Worm (Caenorhabditis elegans) whole organism, early embryonic: ENCODE data around the gene dpy-10.

Source experiments
- B0310.2 ChIP-seq: sonication (generic microtip); optimal IDR thresholded peaks from 2 replicates; lab custom pipeline; 2016; ENCODE audit warnings: mild to moderate bottlenecking, missing genetic modification characterization, missing compliant biosample characterization
- F13C5.2 ChIP-seq: sonication (generic microtip); optimal IDR thresholded peaks from 2 replicates; lab custom pipeline; 2017; ENCODE audit warnings: mild to moderate bottlenecking, missing genetic modification characterization, inconsistent platforms, missing compliant biosample characterization
- aly-1 ChIP-seq: sonication (generic microtip); optimal IDR thresholded peaks from 2 replicates; lab custom pipeline; 2016; ENCODE audit warnings: missing genetic modification characterization, missing compliant biosample characterization
- ama-1 ChIP-seq: fragments of 150-350 bp; optimal IDR thresholded peaks from 2 replicates; lab custom pipeline; 2014
- ceh-13 ChIP-seq: fragments of 200-800 bp; sonication (Bioruptor generic); optimal IDR thresholded peaks from 2 replicates; lab custom pipeline; 2018; ENCODE audit warnings: mild to moderate bottlenecking, missing genetic modification characterization, missing compliant biosample characterization
- ceh-36 ChIP-seq: sonication (generic microtip); optimal IDR thresholded peaks from 2 replicates; lab custom pipeline; 2016; ENCODE audit warnings: missing genetic modification characterization, inconsistent platforms, missing compliant biosample characterization
- ets-7 ChIP-seq: sonication (generic microtip); optimal IDR thresholded peaks from 2 replicates; lab custom pipeline; 2016; ENCODE audit warnings: missing genotype, missing genetic modification characterization, missing compliant biosample characterization
- flt-1 ChIP-seq: fragments of 200-800 bp; sonication (Bioruptor generic); IDR thresholded peaks from 2 replicates; pipeline ENCODE4 v1.3.6; 2022; ENCODE audit warnings: missing genetic modification characterization, missing compliant biosample characterization
- hmbx-1 ChIP-seq: sonication (generic microtip); optimal IDR thresholded peaks from 2 replicates; lab custom pipeline; 2016; ENCODE audit warnings: mild to moderate bottlenecking, missing genetic modification characterization, missing compliant biosample characterization
- hmg-4 ChIP-seq: fragments of 200-800 bp; sonication (Bioruptor generic); optimal IDR thresholded peaks from 2 replicates; lab custom pipeline; 2018; ENCODE audit warnings: mild to moderate bottlenecking, missing genetic modification characterization, missing compliant biosample characterization
- hnd-1 ChIP-seq: sonication (generic microtip); optimal IDR thresholded peaks from 2 replicates; lab custom pipeline; 2016; ENCODE audit warnings: missing genetic modification characterization, missing compliant biosample characterization
- pes-1 ChIP-seq: fragments of 200-800 bp; sonication (Bioruptor generic); IDR thresholded peaks from 2 replicates; pipeline ENCODE4 v1.3.6; 2022; ENCODE audit warnings: missing genetic modification reagents, missing genetic modification characterization, missing compliant biosample characterization
- scrt-1 ChIP-seq: fragments of 200-800 bp; sonication (Bioruptor generic); IDR thresholded peaks from 2 replicates; pipeline ENCODE4 v1.3.6; 2022; ENCODE audit warnings: missing genetic modification characterization, missing compliant biosample characterization
- sea-1 ChIP-seq: fragments of 200-800 bp; sonication (Bioruptor generic); conservative IDR thresholded peaks from 2 replicates; pipeline ENCODE4 v1.3.6; 2022; ENCODE audit warnings: missing genetic modification characterization, missing compliant biosample characterization
- tbx-11 ChIP-seq: fragments of 200-800 bp; sonication (Bioruptor generic); IDR thresholded peaks from 2 replicates; pipeline ENCODE4 v1.3.6; 2022; ENCODE audit warnings: missing genetic modification characterization, missing compliant biosample characterization
- tbx-37 ChIP-seq: fragments of 200-800 bp; sonication (Bioruptor generic); conservative IDR thresholded peaks from 2 replicates; pipeline ENCODE4 v1.3.6; 2022; ENCODE audit warnings: missing genetic modification reagents, missing genetic modification characterization, missing compliant biosample characterization
- tra-4 ChIP-seq: sonication (generic microtip); optimal IDR thresholded peaks from 2 replicates; lab custom pipeline; 2017; ENCODE audit warnings: missing genetic modification characterization, missing compliant biosample characterization

The dpy-10 gene

DNA sequence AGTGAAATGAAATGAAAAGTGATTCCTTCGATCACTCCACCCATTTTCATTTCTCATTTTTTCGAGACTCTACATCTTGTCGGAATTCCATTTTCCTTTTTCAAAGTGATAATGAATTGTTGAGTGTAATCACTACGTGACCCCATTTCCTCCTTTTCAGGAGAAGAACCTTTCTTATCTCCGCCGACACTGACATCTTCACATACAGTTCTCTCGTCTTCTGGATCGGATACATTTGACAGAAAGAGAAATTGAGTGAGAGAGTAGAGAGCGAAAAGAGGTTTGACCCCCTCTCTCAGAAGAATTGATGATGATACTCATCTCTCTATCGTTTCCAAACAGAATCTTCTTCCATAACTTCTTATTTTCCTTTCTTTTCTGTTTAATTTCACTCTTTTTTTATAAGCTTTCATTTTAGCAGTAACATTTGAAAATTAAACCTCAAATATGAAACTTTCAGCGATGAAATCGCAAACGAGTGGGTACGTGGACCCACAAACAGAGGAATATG lies 1.9 kb upstream of the dpy-10 start, which contains the start of gene dpy-2:
dpy-2 (plus strand) TSS at position 461 of the 511 bp plus-strand sequence.
- TF ChIP-seq sea-1, result no peak
- TF ChIP-seq scrt-1 (GFP tag; lab: Robert Waterston, UW), result no peak
- TF ChIP-seq aly-1 (tag; lab: Kevin White, UChicago), result no peak
- no peak for TF ChIP-seq hmg-4 (GFP tag; lab: Kevin White, UChicago)
- no peak for TF ChIP-seq F13C5.2 (tag; lab: Kevin White, UChicago)
- no peak for TF ChIP-seq flt-1 (GFP tag; lab: Robert Waterston, UW)
- TF ChIP-seq tra-4 (tag; lab: Kevin White, UChicago), result no peak
- TF ChIP-seq hmbx-1 (tag; lab: Kevin White, UChicago), result no peak
- TF ChIP-seq hnd-1 (tag; lab: Kevin White, UChicago), result no peak
- no peak for TF ChIP-seq ets-7 (tag; lab: Kevin White, UChicago)
- no peak for TF ChIP-seq ceh-13 (GFP tag; lab: Kevin White, UChicago)
- no peak for TF ChIP-seq tbx-37 (GFP tag; lab: Robert Waterston, UW)
- TF ChIP-seq ama-1 (lab: Kevin White, UChicago), result no peak
- TF ChIP-seq ceh-36 (tag; lab: Kevin White, UChicago), result no peak
- no peak for TF ChIP-seq pes-1 (GFP tag; lab: Robert Waterston, UW)

DNA sequence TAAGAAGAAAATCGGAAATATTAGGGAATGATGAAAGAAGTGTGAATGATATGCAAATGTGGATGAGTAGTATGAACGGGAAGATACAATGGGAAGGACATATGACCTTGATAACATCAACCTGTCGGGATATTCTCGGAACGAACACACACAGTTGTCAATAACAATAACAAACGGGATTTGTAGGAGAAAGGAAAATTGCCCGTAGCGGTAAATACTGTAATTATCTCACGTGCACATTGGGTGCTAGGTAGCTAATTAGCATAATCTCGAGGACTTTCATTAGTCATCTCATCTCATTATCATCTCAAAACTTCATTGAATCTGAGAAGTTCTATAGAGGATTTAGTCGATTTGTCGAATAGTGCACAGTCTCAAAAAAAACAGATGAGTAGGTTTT lies 976 bp upstream of the dpy-10 start:
- TF ChIP-seq ceh-36 (tag; lab: Kevin White, UChicago), result no peak
- TF ChIP-seq tbx-37 (GFP tag; lab: Robert Waterston, UW), result no peak
- TF ChIP-seq sea-1, result no peak

DNA sequence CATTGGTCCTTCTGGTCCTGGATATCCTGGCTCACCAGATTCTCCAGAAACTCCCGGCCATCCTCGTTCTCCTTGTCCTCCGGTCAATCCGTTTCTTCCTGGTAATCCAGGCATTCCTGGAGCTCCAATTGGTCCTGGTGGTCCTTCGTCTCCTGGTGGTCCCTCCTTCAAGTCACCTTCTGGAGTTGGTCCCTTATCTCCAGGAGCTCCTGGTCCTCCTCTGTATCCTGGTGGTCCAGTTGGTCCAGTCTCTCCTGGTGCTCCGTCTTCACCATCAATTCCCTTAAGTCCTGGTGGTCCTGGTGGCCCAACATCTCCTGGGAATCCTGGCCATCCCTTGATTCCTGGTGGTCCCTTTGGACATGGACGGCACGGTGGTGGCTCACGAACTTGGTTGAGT lies 1.4 kb downstream of the dpy-10 start:
- TF ChIP-seq ceh-36 (tag; lab: Kevin White, UChicago) (peak; percentile 9), ets-7 (tag; lab: Kevin White, UChicago) (no peak), aly-1 (tag; lab: Kevin White, UChicago) (peak; percentile 4)

ce11 chrII:6709680-6710079 lies 2.3 kb downstream of the dpy-10 start:
- TF ChIP-seq hmg-4 (GFP tag; lab: Kevin White, UChicago) (no peak), hnd-1 (tag; lab: Kevin White, UChicago) (no peak)

ce11 chrII:6708980-6709379 lies 3.0 kb downstream of the dpy-10 start:
- no peak for TF ChIP-seq B0310.2
- no peak for TF ChIP-seq tra-4 (tag; lab: Kevin White, UChicago)
- TF ChIP-seq ceh-13 (GFP tag; lab: Kevin White, UChicago), result no peak
- TF ChIP-seq pes-1 (GFP tag; lab: Robert Waterston, UW), result no peak
- no peak for TF ChIP-seq ama-1 (lab: Kevin White, UChicago)
- TF ChIP-seq hmg-4 (GFP tag; lab: Kevin White, UChicago), result no peak
- TF ChIP-seq ets-7 (tag; lab: Kevin White, UChicago), result no peak
- TF ChIP-seq F13C5.2 (tag; lab: Kevin White, UChicago), result no peak
- no peak for TF ChIP-seq ceh-36 (tag; lab: Kevin White, UChicago)
- no peak for TF ChIP-seq hmbx-1 (tag; lab: Kevin White, UChicago)
- no peak for TF ChIP-seq tbx-37 (GFP tag; lab: Robert Waterston, UW)
- no peak for TF ChIP-seq flt-1 (GFP tag; lab: Robert Waterston, UW)
- no peak for TF ChIP-seq scrt-1 (GFP tag; lab: Robert Waterston, UW)
- no peak for TF ChIP-seq tbx-11 (GFP tag; lab: Robert Waterston, UW)
- TF ChIP-seq hnd-1 (tag; lab: Kevin White, UChicago), result no peak

- no peak for TF ChIP-seq ceh-13 (GFP tag; lab: Kevin White, UChicago)
- no peak for TF ChIP-seq tra-4 (tag; lab: Kevin White, UChicago)
- TF ChIP-seq hnd-1 (tag; lab: Kevin White, UChicago), result no peak
- TF ChIP-seq ets-7 (tag; lab: Kevin White, UChicago), result no peak
- TF ChIP-seq scrt-1 (GFP tag; lab: Robert Waterston, UW), result no peak
- TF ChIP-seq pes-1 (GFP tag; lab: Robert Waterston, UW), result no peak
- TF ChIP-seq sea-1, result no peak
- no peak for TF ChIP-seq tbx-11 (GFP tag; lab: Robert Waterston, UW)
Measured at ce11 chrII:6707496-6708260, 4.3 kb downstream of the dpy-10 start.

DNA sequence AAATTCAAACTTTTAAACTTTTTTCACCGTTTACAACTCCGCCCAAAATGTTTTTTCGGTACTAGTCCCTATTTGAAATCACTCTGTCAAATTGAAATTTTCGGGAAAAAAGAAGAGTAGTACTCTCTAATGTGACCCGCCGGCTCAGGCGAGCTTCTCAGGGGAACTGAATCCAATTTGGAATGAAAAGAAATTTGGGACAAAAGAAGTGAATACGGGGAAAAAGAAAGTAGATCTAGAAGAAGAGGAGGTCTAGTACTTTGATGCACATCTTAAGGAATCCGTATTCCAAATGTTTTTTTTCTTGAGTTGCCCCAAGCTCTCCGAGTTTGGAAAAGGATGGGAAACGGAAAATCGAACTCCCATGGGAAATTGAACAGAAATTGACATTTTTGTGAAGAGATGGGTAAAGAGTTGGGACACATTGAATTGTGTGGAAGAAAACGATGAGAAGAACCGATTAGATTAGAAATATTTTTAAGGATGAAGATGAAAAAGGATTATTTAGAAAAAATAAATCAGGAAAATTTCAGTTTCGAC lies 5.4 kb downstream of the dpy-10 start:
- no peak for TF ChIP-seq hmg-4 (GFP tag; lab: Kevin White, UChicago)
- no peak for TF ChIP-seq B0310.2
- TF ChIP-seq hnd-1 (tag; lab: Kevin White, UChicago), result no peak
- no peak for TF ChIP-seq ets-7 (tag; lab: Kevin White, UChicago)
- no peak for TF ChIP-seq sea-1
- no peak for TF ChIP-seq hmbx-1 (tag; lab: Kevin White, UChicago)
- no peak for TF ChIP-seq flt-1 (GFP tag; lab: Robert Waterston, UW)
- TF ChIP-seq ama-1 (lab: Kevin White, UChicago), result no peak
